Worm (Caenorhabditis elegans): ENCODE results near the gene srlf-1.

Gene srlf-1

ce11 chrII:7781102-7781616 lies 9.2 kb upstream of the srlf-1 start, which contains the start of the genes snpc-1.1 and spdl-1:
Gene snpc-1.1, minus strand, starts transcription at chrII:7781301.
Gene spdl-1, plus strand, starts transcription at chrII:7781566.
- no peak for TF ChIP-seq T22C8.4 (GFP tag; IDR thresholded peaks at IDR 0.05)
- TF ChIP-seq tab-1 (GFP tag; IDR thresholded peaks at IDR 0.05), result no peak
- TF ChIP-seq med-1 (GFP tag; optimal IDR thresholded peaks at IDR 0.05; ENCODE audit: insufficient read depth), result no peak
- no peak for TF ChIP-seq ref-1 (GFP tag; conservative IDR thresholded peaks at IDR 0.05)

ce11 chrII:7783467-7783959 lies 6.9 kb upstream of the srlf-1 start, which contains the start of gene skr-17:
Gene skr-17, plus strand, starts transcription at chrII:7783517.
- TF ChIP-seq ref-1 (GFP tag; conservative IDR thresholded peaks at IDR 0.05) (no peak), klf-2 (GFP tag; conservative IDR thresholded peaks at IDR 0.05) (no peak), flt-1 (GFP tag; IDR thresholded peaks at IDR 0.05) (no peak), cog-1 (tag; optimal IDR thresholded peaks at IDR 0.05) (no peak), T22C8.4 (GFP tag; IDR thresholded peaks at IDR 0.05) (no peak), med-1 (GFP tag; optimal IDR thresholded peaks at IDR 0.05; ENCODE audit: insufficient read depth) (no peak), ztf-23 (GFP tag; IDR thresholded peaks at IDR 0.05) (no peak), ztf-29 (GFP tag; IDR thresholded peaks at IDR 0.05) (no peak), tab-1 (GFP tag; IDR thresholded peaks at IDR 0.05) (no peak)

- no peak for TF ChIP-seq klf-2 (GFP tag; conservative IDR thresholded peaks at IDR 0.05)
- no peak for TF ChIP-seq tab-1 (GFP tag; IDR thresholded peaks at IDR 0.05)
- TF ChIP-seq ztf-29 (GFP tag; IDR thresholded peaks at IDR 0.05), result no peak
- TF ChIP-seq flt-1 (GFP tag; IDR thresholded peaks at IDR 0.05), result no peak
- TF ChIP-seq ref-1 (GFP tag; conservative IDR thresholded peaks at IDR 0.05), result no peak
- no peak for TF ChIP-seq ztf-23 (GFP tag; IDR thresholded peaks at IDR 0.05)
- TF ChIP-seq T22C8.4 (GFP tag; IDR thresholded peaks at IDR 0.05), result no peak
- TF ChIP-seq cog-1 (tag; optimal IDR thresholded peaks at IDR 0.05), result no peak
- no peak for TF ChIP-seq med-1 (GFP tag; optimal IDR thresholded peaks at IDR 0.05; ENCODE audit: insufficient read depth)
These were observed 786 bp upstream of the srlf-1 start for ce11 chrII:7789605-7790004.

ce11 chrII:7791408-7792050 lies 1.1 kb downstream of the srlf-1 start:
- TF ChIP-seq ref-1 (GFP tag; conservative IDR thresholded peaks at IDR 0.05) (no peak), klf-2 (GFP tag; conservative IDR thresholded peaks at IDR 0.05) (no peak), tab-1 (GFP tag; IDR thresholded peaks at IDR 0.05) (no peak), cog-1 (tag; optimal IDR thresholded peaks at IDR 0.05) (no peak), T22C8.4 (GFP tag; IDR thresholded peaks at IDR 0.05) (no peak), ztf-29 (GFP tag; IDR thresholded peaks at IDR 0.05) (no peak), ztf-23 (GFP tag; IDR thresholded peaks at IDR 0.05) (no peak), flt-1 (GFP tag; IDR thresholded peaks at IDR 0.05) (no peak), med-1 (GFP tag; optimal IDR thresholded peaks at IDR 0.05; ENCODE audit: insufficient read depth) (no peak)

ce11 chrII:7792514-7792913 lies 2.1 kb downstream of the srlf-1 start:
- TF ChIP-seq ztf-29 (GFP tag; IDR thresholded peaks at IDR 0.05) (no peak), tab-1 (GFP tag; IDR thresholded peaks at IDR 0.05) (no peak), ztf-23 (GFP tag; IDR thresholded peaks at IDR 0.05) (no peak), ref-1 (GFP tag; conservative IDR thresholded peaks at IDR 0.05) (no peak), klf-2 (GFP tag; conservative IDR thresholded peaks at IDR 0.05) (no peak), flt-1 (GFP tag; IDR thresholded peaks at IDR 0.05) (no peak), med-1 (GFP tag; optimal IDR thresholded peaks at IDR 0.05; ENCODE audit: insufficient read depth) (no peak), T22C8.4 (GFP tag; IDR thresholded peaks at IDR 0.05) (no peak)

- TF ChIP-seq klf-2 (GFP tag; conservative IDR thresholded peaks at IDR 0.05) (no peak), T22C8.4 (GFP tag; IDR thresholded peaks at IDR 0.05) (no peak), ztf-23 (GFP tag; IDR thresholded peaks at IDR 0.05) (no peak), ref-1 (GFP tag; conservative IDR thresholded peaks at IDR 0.05) (no peak), med-1 (GFP tag; optimal IDR thresholded peaks at IDR 0.05; ENCODE audit: insufficient read depth) (no peak), tab-1 (GFP tag; IDR thresholded peaks at IDR 0.05) (no peak), cog-1 (tag; optimal IDR thresholded peaks at IDR 0.05) (no peak), flt-1 (GFP tag; IDR thresholded peaks at IDR 0.05) (no peak), ztf-29 (GFP tag; IDR thresholded peaks at IDR 0.05) (no peak)
These were observed 3.8 kb downstream of the srlf-1 start, which contains the start of gene glr-4 for ce11 chrII:7794222-7794621. Gene glr-4, minus strand, starts transcription at chrII:7794322.

ce11 chrII:7795299-7795698 lies 4.9 kb downstream of the srlf-1 start:
- TF ChIP-seq klf-2 (GFP tag; conservative IDR thresholded peaks at IDR 0.05) (no peak), flt-1 (GFP tag; IDR thresholded peaks at IDR 0.05) (no peak), ref-1 (GFP tag; conservative IDR thresholded peaks at IDR 0.05) (no peak), med-1 (GFP tag; optimal IDR thresholded peaks at IDR 0.05; ENCODE audit: insufficient read depth) (no peak), ztf-29 (GFP tag; IDR thresholded peaks at IDR 0.05) (no peak), cog-1 (tag; optimal IDR thresholded peaks at IDR 0.05) (no peak), tab-1 (GFP tag; IDR thresholded peaks at IDR 0.05) (no peak), ztf-23 (GFP tag; IDR thresholded peaks at IDR 0.05) (no peak), T22C8.4 (GFP tag; IDR thresholded peaks at IDR 0.05) (no peak)

- TF ChIP-seq ztf-23 (GFP tag; IDR thresholded peaks at IDR 0.05) (no peak), tab-1 (GFP tag; IDR thresholded peaks at IDR 0.05) (no peak), klf-2 (GFP tag; conservative IDR thresholded peaks at IDR 0.05) (no peak), flt-1 (GFP tag; IDR thresholded peaks at IDR 0.05) (no peak), med-1 (GFP tag; optimal IDR thresholded peaks at IDR 0.05; ENCODE audit: insufficient read depth) (no peak), T22C8.4 (GFP tag; IDR thresholded peaks at IDR 0.05) (no peak)
These were observed 10.9 kb downstream of the srlf-1 start for ce11 chrII:7801255-7801654.

ce11 chrII:7801899-7802298 lies 11.5 kb downstream of the srlf-1 start:
- TF ChIP-seq ref-1 (GFP tag; conservative IDR thresholded peaks at IDR 0.05) (no peak), ztf-29 (GFP tag; IDR thresholded peaks at IDR 0.05) (no peak), tab-1 (GFP tag; IDR thresholded peaks at IDR 0.05) (no peak), flt-1 (GFP tag; IDR thresholded peaks at IDR 0.05) (no peak), ztf-23 (GFP tag; IDR thresholded peaks at IDR 0.05) (no peak)
